Worm (Caenorhabditis elegans): ENCODE measurements around the gene F56C9.8.

- TF ChIP-seq flh-1 (GFP tag; optimal IDR thresholded peaks at IDR 0.05): no peak
- no peak for TF ChIP-seq sptf-1 (tag; optimal IDR thresholded peaks at IDR 0.05)
- no peak for TF ChIP-seq lin-13 (tag; optimal IDR thresholded peaks at IDR 0.05)
Observed at ce11 chrIII:7293075-7293684, 26.1 kb downstream of the F56C9.8 start, which contains the start of gene cwf-19L2.
